Fruit fly (Drosophila melanogaster) whole organism, embryonic: ENCODE measurements around the gene IFT54.

ENCODE experiments used
- Asciz ChIP-seq: fragments of 200-800 bp; sonication (Bioruptor generic); optimal IDR thresholded peaks from 2 replicates; lab custom pipeline; 2017; ENCODE audit warnings: missing biosample characterization, mild to moderate bottlenecking, missing genetic modification characterization, missing genetic modification reagents
- Bteb2 ChIP-seq: fragments of 200-800 bp; sonication (Bioruptor generic); optimal IDR thresholded peaks from 2 replicates; lab custom pipeline; 2016; ENCODE audit warnings: missing biosample characterization, missing genetic modification characterization
- C15 ChIP-seq: fragments of 200-800 bp; sonication (Bioruptor generic); IDR thresholded peaks from 3 replicates; pipeline ENCODE4 v1.3.6; 2022; ENCODE audit warnings: missing biosample characterization, missing genetic modification characterization
- CG10274 ChIP-seq: fragments of 200-800 bp; sonication (Bioruptor generic); optimal IDR thresholded peaks from 3 replicates; lab custom pipeline; 2017; ENCODE audit warnings: missing biosample characterization, mild to moderate bottlenecking, missing genetic modification characterization
- CG12155 ChIP-seq: fragments of 200-800 bp; sonication (Bioruptor generic); optimal IDR thresholded peaks from 3 replicates; lab custom pipeline; 2016; ENCODE audit warnings: missing biosample characterization, missing genetic modification characterization
- CG12942 ChIP-seq: fragments of 200-800 bp; sonication (Bioruptor generic); optimal IDR thresholded peaks from 3 replicates; lab custom pipeline; 2016; ENCODE audit warnings: missing biosample characterization, missing genetic modification characterization
- CG13123 ChIP-seq: fragments of 200-800 bp; sonication (Bioruptor generic); optimal IDR thresholded peaks from 2 replicates; lab custom pipeline; 2016; ENCODE audit warnings: missing biosample characterization, missing genetic modification characterization
- CG13624 ChIP-seq: fragments of 200-800 bp; sonication (Bioruptor generic); optimal IDR thresholded peaks from 2 replicates; lab custom pipeline; 2016; ENCODE audit warnings: missing biosample characterization, missing genetic modification characterization
- CG15073 ChIP-seq: fragments of 200-800 bp; sonication (Bioruptor generic); optimal IDR thresholded peaks from 2 replicates; lab custom pipeline; 2016; ENCODE audit warnings: missing biosample characterization, missing genetic modification characterization
- CG1529 ChIP-seq: fragments of 200-800 bp; sonication (Bioruptor generic); optimal IDR thresholded peaks from 3 replicates; lab custom pipeline; 2018; ENCODE audit warnings: missing biosample characterization, missing genetic modification characterization
- CG1602 ChIP-seq: fragments of 200-800 bp; sonication (Bioruptor generic); optimal IDR thresholded peaks from 3 replicates; lab custom pipeline; 2016; ENCODE audit warnings: missing biosample characterization, missing genetic modification characterization
- CG1603 ChIP-seq: fragments of 200-800 bp; sonication (Bioruptor generic); optimal IDR thresholded peaks from 2 replicates; lab custom pipeline; 2019; ENCODE audit warnings: missing biosample characterization, mild to moderate bottlenecking, missing genetic modification characterization, moderate library complexity
- CG17912 ChIP-seq: fragments of 200-800 bp; sonication (Bioruptor generic); optimal IDR thresholded peaks from 2 replicates; lab custom pipeline; 2018; ENCODE audit warnings: missing biosample characterization, mild to moderate bottlenecking, missing genetic modification characterization
- CG3065 ChIP-seq: fragments of 200-800 bp; sonication (Bioruptor generic); optimal IDR thresholded peaks from 2 replicates; lab custom pipeline; 2016; ENCODE audit warnings: missing biosample characterization, missing genetic modification characterization
- CG33557 ChIP-seq: fragments of 200-800 bp; sonication (Bioruptor generic); optimal IDR thresholded peaks from 2 replicates; lab custom pipeline; 2019; ENCODE audit warnings: missing biosample characterization, mild to moderate bottlenecking, missing genetic modification characterization, moderate library complexity
- CG3838 ChIP-seq: fragments of 200-800 bp; sonication (Bioruptor generic); optimal IDR thresholded peaks from 3 replicates; lab custom pipeline; 2016; ENCODE audit warnings: missing biosample characterization, missing genetic modification characterization
- CG4328 ChIP-seq: fragments of 200-800 bp; sonication (Bioruptor generic); optimal IDR thresholded peaks from 3 replicates; lab custom pipeline; 2017; ENCODE audit warnings: missing biosample characterization, missing genetic modification reagents, missing genetic modification characterization
- CG4730 ChIP-seq: fragments of 200-800 bp; sonication (Bioruptor generic); IDR thresholded peaks from 2 replicates; pipeline ENCODE4 v1.3.6; 2022; ENCODE audit warnings: missing biosample characterization, missing genetic modification characterization
- CG4854 ChIP-seq: fragments of 200-800 bp; sonication (Bioruptor generic); optimal IDR thresholded peaks from 2 replicates; lab custom pipeline; 2016; ENCODE audit warnings: missing biosample characterization, missing genetic modification characterization, inconsistent platforms
- CG7357 ChIP-seq: fragments of 200-800 bp; sonication (Bioruptor generic); IDR thresholded peaks from 3 replicates; pipeline ENCODE4 v1.3.6; 2022; ENCODE audit warnings: missing biosample characterization, missing genetic modification characterization
- CG7556 ChIP-seq: fragments of 200-800 bp; sonication (Bioruptor generic); optimal IDR thresholded peaks from 2 replicates; lab custom pipeline; 2017; ENCODE audit warnings: missing biosample characterization, mild to moderate bottlenecking, missing genetic modification characterization
- CG8089 ChIP-seq: fragments of 200-800 bp; sonication (Bioruptor generic); optimal IDR thresholded peaks from 3 replicates; lab custom pipeline; 2016; ENCODE audit warnings: missing biosample characterization, missing genetic modification characterization
- CG8944 ChIP-seq: fragments of 200-800 bp; sonication (Bioruptor generic); optimal IDR thresholded peaks from 3 replicates; lab custom pipeline; 2016; ENCODE audit warnings: missing biosample characterization, missing genetic modification characterization
- CG9609 ChIP-seq: fragments of 200-800 bp; sonication (Bioruptor generic); optimal IDR thresholded peaks from 3 replicates; lab custom pipeline; 2016; ENCODE audit warnings: missing biosample characterization, missing genetic modification characterization
- CTCF ChIP-seq: fragments of 200-800 bp; sonication (Bioruptor generic); optimal IDR thresholded peaks from 2 replicates; lab custom pipeline; 2017; ENCODE audit warnings: missing biosample characterization, mild to moderate bottlenecking, missing genetic modification characterization, moderate library complexity
- CkIIα-i1 ChIP-seq: fragments of 200-800 bp; sonication (Bioruptor generic); IDR thresholded peaks from 2 replicates; pipeline ENCODE4 v1.3.6; 2022; ENCODE audit warnings: missing biosample characterization, missing genetic modification characterization
- D ChIP-seq, 2 experiments: fragments of 200-800 bp in 1 of 2; fragments of >200 bp in 1 of 2; sonication (Bioruptor generic) in 1 of 2; optimal IDR thresholded peaks; 2 replicates in 1 of 2; 3 replicates in 1 of 2; lab custom pipeline; 2017; ENCODE audit warnings: mild to moderate bottlenecking in 1 of 2, missing biosample characterization in 1 of 2, missing genetic modification characterization in 1 of 2, missing genetic modification reagents in 1 of 2
- Doc3 ChIP-seq: fragments of 200-800 bp; sonication (Bioruptor generic); IDR thresholded peaks from 3 replicates; pipeline ENCODE4 v1.3.6; 2022; ENCODE audit warnings: missing biosample characterization, missing genetic modification characterization; ENCODE audit not compliant: partially characterized antibody
- Hand ChIP-seq: fragments of 200-800 bp; sonication (Bioruptor generic); optimal IDR thresholded peaks from 2 replicates; lab custom pipeline; 2017; ENCODE audit warnings: mild to moderate bottlenecking, missing biosample characterization, missing genetic modification reagents, missing genetic modification characterization
- Mad ChIP-seq: fragments of 200-800 bp; sonication (Bioruptor generic); optimal IDR thresholded peaks from 2 replicates; lab custom pipeline; 2016; ENCODE audit warnings: missing biosample characterization, missing genetic modification characterization
- Ravus ChIP-seq: fragments of 200-800 bp; sonication (Bioruptor generic); IDR thresholded peaks from 2 replicates; pipeline ENCODE4 v1.3.6; 2022; ENCODE audit warnings: missing biosample characterization, missing genetic modification characterization
- Rfx ChIP-seq: fragments of 200-800 bp; sonication (Bioruptor generic); IDR thresholded peaks from 2 replicates; pipeline ENCODE4 v1.3.6; 2022; ENCODE audit warnings: missing biosample characterization, missing genetic modification characterization
- Usf ChIP-seq: fragments of 200-800 bp; sonication (Bioruptor generic); optimal IDR thresholded peaks from 2 replicates; lab custom pipeline; 2017; ENCODE audit warnings: missing genotype, missing biosample characterization, missing genetic modification characterization
- bigmax ChIP-seq: fragments of 200-800 bp; sonication (Bioruptor generic); optimal IDR thresholded peaks from 2 replicates; lab custom pipeline; 2018; ENCODE audit warnings: missing biosample characterization, mild to moderate bottlenecking, missing genetic modification characterization
- btn ChIP-seq: fragments of 200-800 bp; sonication (Bioruptor generic); optimal IDR thresholded peaks from 2 replicates; lab custom pipeline; 2016; ENCODE audit warnings: missing biosample characterization, missing genetic modification characterization
- cato ChIP-seq: fragments of 200-800 bp; sonication (Bioruptor generic); optimal IDR thresholded peaks from 2 replicates; lab custom pipeline; 2016; ENCODE audit warnings: missing biosample characterization, missing genetic modification characterization, borderline replicate concordance
- croc ChIP-seq: fragments of 200-800 bp; sonication (Bioruptor generic); conservative IDR thresholded peaks from 3 replicates; pipeline ENCODE4 v1.3.6; 2022; ENCODE audit warnings: missing biosample characterization, missing genetic modification characterization
- en ChIP-seq: fragments of 200-800 bp; sonication (Bioruptor generic); optimal IDR thresholded peaks from 2 replicates; lab custom pipeline; 2016; ENCODE audit warnings: missing biosample characterization, missing genetic modification characterization
- exex ChIP-seq: fragments of 200-800 bp; sonication (Bioruptor generic); optimal IDR thresholded peaks from 4 replicates; lab custom pipeline; 2018; ENCODE audit warnings: missing biosample characterization, mild to moderate bottlenecking, missing genetic modification characterization, moderate library complexity
- knrl ChIP-seq: fragments of 200-800 bp; sonication (Bioruptor generic); IDR thresholded peaks from 3 replicates; pipeline ENCODE4 v1.3.6; 2022; ENCODE audit warnings: missing biosample characterization, missing genetic modification characterization; ENCODE audit not compliant: partially characterized antibody
- lab ChIP-seq: fragments of 200-800 bp; sonication (Bioruptor generic); optimal IDR thresholded peaks from 3 replicates; lab custom pipeline; 2017; ENCODE audit warnings: missing biosample characterization, missing genetic modification characterization, mild to moderate bottlenecking, moderate library complexity, missing genetic modification reagents
- lbe ChIP-seq: fragments of 200-800 bp; sonication (Bioruptor generic); optimal IDR thresholded peaks from 2 replicates; lab custom pipeline; 2016; ENCODE audit warnings: missing biosample characterization, mild to moderate bottlenecking, missing genetic modification characterization
- nerfin-1 ChIP-seq: fragments of 200-800 bp; sonication (Bioruptor generic); optimal IDR thresholded peaks from 3 replicates; lab custom pipeline; 2019; ENCODE audit warnings: missing biosample characterization, mild to moderate bottlenecking, missing genetic modification characterization, moderate library complexity
- pita ChIP-seq: fragments of 200-800 bp; sonication (Bioruptor generic); optimal IDR thresholded peaks from 2 replicates; lab custom pipeline; 2017; ENCODE audit warnings: missing biosample characterization, mild to moderate bottlenecking, missing genetic modification characterization
- prd ChIP-seq, 3 experiments: fragments of >200 bp in 2 of 3; fragments of 200-800 bp in 1 of 3; sonication (Bioruptor generic) in 1 of 3; optimal IDR thresholded peaks in 2 of 3; IDR thresholded peaks in 1 of 3; 2 replicates in 2 of 3; 3 replicates in 1 of 3; pipeline versions ENCODE4 v1.3.6 to Lab custom; 2017 to 2022; ENCODE audit warnings: missing biosample characterization in 1 of 3, missing genetic modification characterization in 1 of 3
- ranshi ChIP-seq: fragments of 200-800 bp; sonication (Bioruptor generic); IDR thresholded peaks from 2 replicates; pipeline ENCODE4 v1.3.6; 2022; ENCODE audit warnings: missing biosample characterization, missing genetic modification characterization
- tgo ChIP-seq: fragments of 200-800 bp; sonication (Bioruptor generic); IDR thresholded peaks from 3 replicates; pipeline ENCODE4 v1.3.6; 2022; ENCODE audit warnings: missing biosample characterization, missing genetic modification characterization
- wek ChIP-seq: fragments of 200-800 bp; sonication (Bioruptor generic); optimal IDR thresholded peaks from 3 replicates; lab custom pipeline; 2018; ENCODE audit warnings: missing biosample characterization, mild to moderate bottlenecking, missing genetic modification characterization, moderate library complexity
- wor ChIP-seq: fragments of 200-800 bp; sonication (Bioruptor generic); IDR thresholded peaks from 2 replicates; pipeline ENCODE4 v1.3.6; 2022; ENCODE audit warnings: missing biosample characterization, missing genetic modification characterization

Gene IFT54

DNA sequence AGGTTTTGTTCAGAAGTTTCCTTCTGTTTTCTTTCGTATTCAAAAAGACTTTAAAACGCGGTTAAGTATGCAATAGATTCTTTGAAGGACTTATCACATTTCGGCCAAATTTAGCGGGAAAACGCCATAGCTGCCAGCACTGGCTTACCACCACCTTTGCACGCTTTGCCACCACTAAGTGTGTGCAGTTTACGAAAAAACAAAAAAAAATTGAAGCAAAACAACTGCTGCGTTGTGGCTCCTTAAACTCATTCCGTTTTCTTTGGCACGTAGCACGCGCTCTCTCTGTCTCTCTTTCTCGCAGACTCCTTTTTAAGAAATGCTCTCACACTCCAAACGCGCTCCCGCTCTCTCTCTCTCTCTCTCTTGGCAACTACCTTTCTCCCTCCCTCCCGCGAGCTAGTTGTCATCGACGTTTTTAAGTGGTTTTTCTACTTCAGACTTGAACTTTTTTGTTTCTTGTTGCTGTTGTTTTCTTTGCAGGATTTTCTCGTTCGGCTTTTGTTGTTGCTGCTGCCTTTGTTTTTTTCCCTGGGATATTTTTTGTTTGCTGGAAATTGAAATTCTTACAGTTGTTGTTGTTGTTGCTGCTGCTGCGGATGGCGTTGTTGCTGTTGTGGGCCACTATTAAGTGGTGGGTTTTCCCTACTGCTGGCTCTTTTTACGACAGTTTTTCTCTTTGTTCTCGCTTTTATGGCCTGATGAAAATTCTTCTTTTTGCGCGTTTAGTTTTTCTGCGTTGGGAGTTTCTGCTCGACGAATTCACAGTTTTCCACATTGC, 23.5 kb upstream of the IFT54 start:
- no peak for TF ChIP-seq Ravus
- TF ChIP-seq knrl (GFP tag; lab: Robert Waterston, UW), result no peak
- TF ChIP-seq Hand (GFP tag; lab: Kevin White, UChicago), result no peak
- TF ChIP-seq tgo (GFP tag; lab: Robert Waterston, UW), result no peak
- TF ChIP-seq CG1602 (GFP tag; lab: Kevin White, UChicago), result no peak
- no peak for TF ChIP-seq CG3838 (GFP tag; lab: Kevin White, UChicago)
- no peak for TF ChIP-seq CG8089 (GFP tag; lab: Kevin White, UChicago)
- no peak for TF ChIP-seq CG1529 (GFP tag; lab: Kevin White, UChicago)
- TF ChIP-seq Usf (GFP tag; lab: Kevin White, UChicago), result no peak
- no peak for TF ChIP-seq en
- TF ChIP-seq CG4730 (GFP tag; lab: Robert Waterston, UW), result no peak
- TF ChIP-seq CG3065 (GFP tag; lab: Kevin White, UChicago), result no peak
- no peak for TF ChIP-seq CG33557 (GFP tag; lab: Kevin White, UChicago)
- no peak for TF ChIP-seq CTCF
- no peak for TF ChIP-seq pita
- TF ChIP-seq CG13624 (GFP tag; lab: Kevin White, UChicago), result no peak
- TF ChIP-seq wor, result no peak
- no peak for TF ChIP-seq Bteb2 (GFP tag; lab: Kevin White, UChicago)
- no peak for TF ChIP-seq bigmax (GFP tag; lab: Kevin White, UChicago)
- no peak for TF ChIP-seq exex (tag; lab: Kevin White, UChicago)
- TF ChIP-seq CG17912 (GFP tag; lab: Kevin White, UChicago), result no peak
- TF ChIP-seq CG12942 (GFP tag; lab: Kevin White, UChicago), result no peak
- TF ChIP-seq CG1603 (tag; lab: Kevin White, UChicago), result peak; percentile 12
- TF ChIP-seq CG13123 (GFP tag; lab: Kevin White, UChicago), result no peak
- no peak for TF ChIP-seq cato
- no peak for TF ChIP-seq prd (optimal IDR thresholded peaks at IDR 0.05; lab: Kevin White, UChicago)
- no peak; the same call in 2 of the 3 replicates for TF ChIP-seq prd (GFP tag; IDR thresholded peaks at IDR 0.05; lab: Robert Waterston, UW)
- TF ChIP-seq CG7556 (GFP tag; lab: Kevin White, UChicago), result no peak
- TF ChIP-seq lbe (GFP tag; lab: Kevin White, UChicago), result peak; percentile 59
- TF ChIP-seq CG4328 (GFP tag; lab: Kevin White, UChicago), result no peak
- TF ChIP-seq CG10274 (GFP tag; lab: Kevin White, UChicago), result no peak
- no peak for TF ChIP-seq Doc3 (GFP tag; lab: Robert Waterston, UW)
- TF ChIP-seq nerfin-1, result peak; percentile 33
- no peak for TF ChIP-seq croc (GFP tag; lab: Robert Waterston, UW)
- no peak for TF ChIP-seq CG4854 (GFP tag; lab: Kevin White, UChicago)
- no peak for TF ChIP-seq D (optimal IDR thresholded peaks at IDR 0.05; lab: Kevin White, UChicago)
- no peak for TF ChIP-seq D (GFP tag; optimal IDR thresholded peaks at IDR 0.05; lab: Kevin White, UChicago)
- TF ChIP-seq Rfx (GFP tag; lab: Robert Waterston, UW), result peak; percentile 38
- TF ChIP-seq lab (GFP tag; lab: Kevin White, UChicago), result peak; percentile 23
- no peak for TF ChIP-seq Asciz (GFP tag; lab: Kevin White, UChicago)
- no peak for TF ChIP-seq ranshi
- no peak for TF ChIP-seq wek (GFP tag; lab: Kevin White, UChicago)
- no peak for TF ChIP-seq CkIIα-i1 (GFP tag; lab: Robert Waterston, UW)
- TF ChIP-seq CG9609, result peak; percentile 15
- TF ChIP-seq C15, result no peak
- no peak for TF ChIP-seq CG7357 (GFP tag; lab: Robert Waterston, UW)
- TF ChIP-seq btn (GFP tag; lab: Kevin White, UChicago), result no peak
- TF ChIP-seq CG8944 (GFP tag; lab: Kevin White, UChicago), result no peak
- no peak for TF ChIP-seq CG12155
- TF ChIP-seq CG15073 (GFP tag; lab: Kevin White, UChicago), result no peak
- TF ChIP-seq Mad (GFP tag; lab: Kevin White, UChicago), result no peak
